Fruit fly (Drosophila melanogaster) whole organism, wandering third instar larva: Measurements from ENCODE around the gene CG11977.

ENCODE experiments used
- Dif ChIP-seq: fragments of 200-275, 200-300 bp; sonication (Bioruptor generic); optimal IDR thresholded peaks from 2 replicates; lab custom pipeline; 2018; ENCODE audit warnings: missing biosample characterization, missing genetic modification characterization; ENCODE audit not compliant: partially characterized antibody
- OdsH ChIP-seq: fragments of 200-800 bp; sonication (Bioruptor generic); optimal IDR thresholded peaks from 2 replicates; lab custom pipeline; 2016; ENCODE audit warnings: missing biosample characterization, mild to moderate bottlenecking, missing genetic modification characterization
- Sp1 ChIP-seq: fragments of 200-800 bp; sonication (Bioruptor generic); optimal IDR thresholded peaks from 3 replicates; lab custom pipeline; 2019; ENCODE audit warnings: missing biosample characterization, mild to moderate bottlenecking, missing genetic modification characterization, moderate library complexity
- brk ChIP-seq: fragments of 200-800 bp; sonication (Bioruptor generic); optimal IDR thresholded peaks from 2 replicates; lab custom pipeline; 2016; ENCODE audit warnings: missing biosample characterization, mild to moderate bottlenecking, missing genetic modification characterization
- lola ChIP-seq: fragments of >200 bp; optimal IDR thresholded peaks from 2 replicates; lab custom pipeline; 2017; ENCODE audit warnings: missing biosample characterization, missing genetic modification characterization
- psq ChIP-seq: fragments of 200-800 bp; sonication (Bioruptor generic); optimal IDR thresholded peaks from 3 replicates; lab custom pipeline; 2017; ENCODE audit warnings: missing biosample characterization, mild to moderate bottlenecking, missing genetic modification characterization, moderate library complexity
- sage ChIP-seq: fragments of 200-800 bp; sonication (Bioruptor generic); optimal IDR thresholded peaks from 2 replicates; lab custom pipeline; 2016; ENCODE audit warnings: missing biosample characterization, mild to moderate bottlenecking, missing genetic modification characterization
- tai ChIP-seq: sonication (Bioruptor generic); optimal IDR thresholded peaks from 2 replicates; lab custom pipeline; 2016; ENCODE audit warnings: missing biosample characterization, missing genetic modification characterization

DNA sequence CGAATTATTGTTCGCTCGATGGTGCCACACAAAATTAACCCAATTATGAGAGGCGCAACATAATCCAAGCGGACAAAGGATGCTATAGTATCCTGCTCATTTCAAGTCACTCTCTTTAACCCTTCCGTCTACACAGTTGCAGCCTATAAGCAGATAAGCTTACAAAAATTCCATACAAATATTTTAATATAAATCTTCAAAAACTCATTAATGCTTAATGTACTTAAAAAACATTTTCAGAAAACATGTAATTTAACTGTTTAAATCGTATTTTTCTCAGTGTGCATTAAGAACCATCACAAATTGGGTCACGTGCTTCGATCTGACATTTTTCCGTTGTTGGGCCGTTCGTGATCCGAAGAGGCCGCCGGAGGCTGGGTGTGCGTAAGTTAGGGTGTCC, 28.7 kb upstream of the CG11977 start:
- TF ChIP-seq Sp1 (GFP tag; lab: Kevin White, UChicago) (peak; percentile 33), Dif (GFP tag; lab: Kevin White, UChicago) (no peak), tai (GFP tag; lab: Kevin White, UChicago) (no peak), psq (no peak), lola (no peak), OdsH (GFP tag; lab: Kevin White, UChicago) (peak; percentile 66), brk (no peak), sage (no peak)
